Fruit fly (Drosophila melanogaster): ENCODE measurements around the gene CG33643.

dm6 chr2L:13535678-13536077 lies 4.8 kb downstream of the CG33643 start, which contains the start of gene CG15638:
- no peak for TF ChIP-seq CG15710 (tag; optimal IDR thresholded peaks at IDR 0.05)
- no peak for TF ChIP-seq CG12605 (GFP tag; IDR thresholded peaks at IDR 0.05)
- TF ChIP-seq Pif1A (GFP tag; optimal IDR thresholded peaks at IDR 0.05) = no peak
- TF ChIP-seq CG14655 (GFP tag; optimal IDR thresholded peaks at IDR 0.05) = no peak
- no peak for TF ChIP-seq CG8159 (tag; optimal IDR thresholded peaks at IDR 0.05)

All from whole organism, pupa.